Worm (Caenorhabditis elegans): ENCODE data around the gene clec-179.

DNA sequence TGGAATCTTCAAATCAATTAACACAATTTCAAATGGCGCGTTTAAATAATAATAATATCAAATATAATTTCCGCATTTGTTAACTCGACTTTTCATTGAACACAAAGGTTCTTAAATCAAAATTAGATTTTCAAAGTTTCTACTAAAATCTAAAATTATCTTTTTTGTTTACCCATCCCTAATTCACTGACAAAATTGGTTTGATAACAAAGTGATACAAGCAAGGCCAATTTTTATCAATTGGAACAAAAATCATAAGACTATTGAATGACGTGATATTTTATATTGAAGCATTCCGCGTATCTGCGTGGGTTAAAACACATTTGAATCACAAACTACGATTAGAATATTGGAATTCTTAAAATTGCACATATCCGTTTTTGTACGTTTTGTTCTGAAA lies 5.9 kb upstream of the clec-179 start:
- TF ChIP-seq aly-2 (tag; optimal IDR thresholded peaks at IDR 0.05) (no peak), nhr-23 (tag; optimal IDR thresholded peaks at IDR 0.05) (no peak)

Data from whole organism, L3 larva.